Fruit fly (Drosophila melanogaster): ENCODE results near the gene ppk28.

The ppk28 gene

dm6 chrX:16811213-16811749, 5.4 kb downstream of the ppk28 start, which contains the start of gene CG4829 (continued):
- TF ChIP-seq CG6272 (GFP tag; IDR thresholded peaks at IDR 0.05) (peak; percentile 74), hb (GFP tag; IDR thresholded peaks at IDR 0.05; ENCODE audit: partially characterized antibody) (no peak), crp (GFP tag; optimal IDR thresholded peaks at IDR 0.05) (peak in 1 of 2 experiments; percentile 38), CTCF (GFP tag; optimal IDR thresholded peaks at IDR 0.05) (peak; percentile 51), CG15696 (tag; optimal IDR thresholded peaks at IDR 0.05) (peak; percentile 73), CG11723 (GFP tag; optimal IDR thresholded peaks at IDR 0.05) (peak; percentile 77), GATAe (GFP tag; conservative IDR thresholded peaks at IDR 0.05) (no peak), cad (GFP tag; optimal IDR thresholded peaks at IDR 0.05) (no peak), Asciz (GFP tag; optimal IDR thresholded peaks at IDR 0.05) (peak; percentile 79), psq (GFP tag; optimal IDR thresholded peaks at IDR 0.05) (peak; percentile 38), Sry-δ (GFP tag; optimal IDR thresholded peaks at IDR 0.05) (peak; percentile 56), Elba2 (GFP tag; optimal IDR thresholded peaks at IDR 0.05) (no peak), sr (GFP tag; IDR thresholded peaks at IDR 0.05) (peak; percentile 92), CG11247 (GFP tag; IDR thresholded peaks at IDR 0.05) (peak; percentile 86), so (GFP tag; IDR thresholded peaks at IDR 0.05) (peak; percentile 89), CoRest (tag; optimal IDR thresholded peaks at IDR 0.05) (peak; percentile 90), chn (GFP tag; optimal IDR thresholded peaks at IDR 0.05) (peak; percentile 81), usp (GFP tag; optimal IDR thresholded peaks at IDR 0.05) (no peak), ken (GFP tag; IDR thresholded peaks at IDR 0.05) (peak; percentile 81), CG10321 (GFP tag; IDR thresholded peaks at IDR 0.05) (peak; percentile 15; the same call in 1 of the 2 replicates), tx (GFP tag; optimal IDR thresholded peaks at IDR 0.05) (peak; percentile 77), Rfx (GFP tag; IDR thresholded peaks at IDR 0.05) (peak; percentile 94), tup (GFP tag; optimal IDR thresholded peaks at IDR 0.05) (peak; percentile 40), Ptx1 (GFP tag; IDR thresholded peaks at IDR 0.05) (peak; percentile 90), Dbx (GFP tag; IDR thresholded peaks at IDR 0.05) (peak; percentile 82), schlank (tag; optimal IDR thresholded peaks at IDR 0.05) (peak; percentile 74), CG5180 (GFP tag; optimal IDR thresholded peaks at IDR 0.05) (peak; percentile 78), Dref (GFP tag; IDR thresholded peaks at IDR 0.05) (no peak), corto (GFP tag; optimal IDR thresholded peaks at IDR 0.05) (no peak), Tbp (GFP tag; optimal IDR thresholded peaks at IDR 0.05) (no peak), CG2199 (GFP tag; IDR thresholded peaks at IDR 0.05) (peak; percentile 84), CG11695 (GFP tag; IDR thresholded peaks at IDR 0.05) (peak; percentile 95), BEAF-32 (GFP tag; optimal IDR thresholded peaks at IDR 0.05) (no peak), CG9876 (GFP tag; optimal IDR thresholded peaks at IDR 0.05) (peak; percentile 31), CG7745 (tag; optimal IDR thresholded peaks at IDR 0.05) (no peak), CG7839 (tag; optimal IDR thresholded peaks at IDR 0.05) (peak; percentile 92), lilli (GFP tag; optimal IDR thresholded peaks at IDR 0.05) (peak; percentile 89), CG9437 (GFP tag; optimal IDR thresholded peaks at IDR 0.05) (peak; percentile 73), zen (tag; optimal IDR thresholded peaks at IDR 0.05) (peak; percentile 79), Eip74EF (GFP tag; optimal IDR thresholded peaks at IDR 0.05) (peak in 1 of 2 experiments; percentile 85), h (optimal IDR thresholded peaks at IDR 0.05) (no peak), CG11398 (GFP tag; optimal IDR thresholded peaks at IDR 0.05) (peak; percentile 69), gce (GFP tag; IDR thresholded peaks at IDR 0.05) (peak; percentile 86; the same call in 2 of the 3 replicates), hkb (optimal IDR thresholded peaks at IDR 0.05) (no peak), hkb (GFP tag; IDR thresholded peaks at IDR 0.05) (peak; percentile 92), CG34224 (GFP tag; IDR thresholded peaks at IDR 0.05; ENCODE audit: partially characterized antibody) (no peak), CG15601 (tag; optimal IDR thresholded peaks at IDR 0.05) (peak; percentile 79), CG33213 (GFP tag; optimal IDR thresholded peaks at IDR 0.05) (peak; percentile 85), wor (GFP tag; IDR thresholded peaks at IDR 0.05) (peak; percentile 67), CG3726 (GFP tag; IDR thresholded peaks at IDR 0.05) (peak; percentile 74; the same call in 1 of the 3 replicates), Gug (GFP tag; IDR thresholded peaks at IDR 0.05) (peak; percentile 80), az2 (GFP tag; optimal IDR thresholded peaks at IDR 0.05) (peak; percentile 82)

Data from whole organism, embryonic.